Worm (Caenorhabditis elegans): Measurements from ENCODE around the gene hadb-1.

- TF ChIP-seq hlh-15 (tag; optimal IDR thresholded peaks at IDR 0.05) (no peak), ceh-9 (tag; optimal IDR thresholded peaks at IDR 0.05) (no peak), npax-4 (tag; optimal IDR thresholded peaks at IDR 0.05) (no peak), sox-4 (tag; optimal IDR thresholded peaks at IDR 0.05) (no peak), ceh-48 (tag; optimal IDR thresholded peaks at IDR 0.05) (peak; percentile 68), ama-1 (optimal IDR thresholded peaks at IDR 0.05) (no peak), tbx-2 (tag; optimal IDR thresholded peaks at IDR 0.05) (no peak), ceh-34 (tag; optimal IDR thresholded peaks at IDR 0.05) (no peak), hlh-30 (tag; optimal IDR thresholded peaks at IDR 0.05; ENCODE audit: insufficient read depth) (no peak), nhr-11 (tag; optimal IDR thresholded peaks at IDR 0.05) (no peak), ets-4 (tag; optimal IDR thresholded peaks at IDR 0.05) (no peak), unc-86 (tag; optimal IDR thresholded peaks at IDR 0.05) (no peak)
These were observed 1.4 kb upstream of the hadb-1 start, which contains the start of gene B0303.4 for ce11 chrIII:8689655-8690054.
